Fruit fly (Drosophila melanogaster) whole organism, pupa: Measurements from ENCODE around the gene CG6749.

Experiments
- CG10348 ChIP-seq: fragments of 200-800 bp; sonication (Bioruptor generic); IDR thresholded peaks from 2 replicates; pipeline ENCODE4 v1.3.6; 2022; ENCODE audit warnings: missing biosample characterization, missing genetic modification characterization
- CG12605 ChIP-seq: fragments of 200-800 bp; sonication (Bioruptor generic); IDR thresholded peaks from 2 replicates; pipeline ENCODE4 v1.3.6; 2022; ENCODE audit warnings: missing biosample characterization, missing genetic modification characterization
- CG13204 ChIP-seq: fragments of 200-800 bp; sonication (Bioruptor generic); optimal IDR thresholded peaks from 2 replicates; lab custom pipeline; 2018; ENCODE audit warnings: missing biosample characterization, mild to moderate bottlenecking, missing genetic modification characterization, moderate library complexity
- CG17806 ChIP-seq: fragments of 200-800 bp; sonication (Bioruptor generic); optimal IDR thresholded peaks from 2 replicates; lab custom pipeline; 2018; ENCODE audit warnings: missing biosample characterization, mild to moderate bottlenecking, missing genetic modification characterization, moderate library complexity
- CG32121 ChIP-seq: fragments of 200-800 bp; sonication (Bioruptor generic); IDR thresholded peaks from 2 replicates; pipeline ENCODE4 v1.3.6; 2022; ENCODE audit warnings: missing biosample characterization, missing genetic modification characterization
- CG34367 ChIP-seq: fragments of 200-800 bp; sonication (Bioruptor generic); optimal IDR thresholded peaks from 2 replicates; lab custom pipeline; 2018; ENCODE audit warnings: missing biosample characterization, mild to moderate bottlenecking, missing genetic modification characterization
- CG8159 ChIP-seq: fragments of 200-800 bp; sonication (Bioruptor generic); optimal IDR thresholded peaks from 3 replicates; lab custom pipeline; 2018; ENCODE audit warnings: missing biosample characterization, mild to moderate bottlenecking, missing genetic modification characterization, moderate library complexity
- EcR ChIP-seq: fragments of 200-800 bp; sonication (Bioruptor generic); optimal IDR thresholded peaks from 3 replicates; lab custom pipeline; 2019; ENCODE audit warnings: missing biosample characterization, missing genetic modification characterization, mild to moderate bottlenecking, moderate library complexity, missing genetic modification reagents
- Ets98B ChIP-seq: fragments of 200-800 bp; sonication (Bioruptor generic); IDR thresholded peaks from 2 replicates; pipeline ENCODE4 v1.3.6; 2022; ENCODE audit warnings: missing biosample characterization, missing genetic modification characterization
- Pif1A ChIP-seq: fragments of 200-800 bp; sonication (Bioruptor generic); optimal IDR thresholded peaks from 3 replicates; lab custom pipeline; 2016; ENCODE audit warnings: missing biosample characterization, missing genetic modification characterization
- Pif1B ChIP-seq: fragments of 200-800 bp; sonication (Bioruptor generic); optimal IDR thresholded peaks from 3 replicates; lab custom pipeline; 2016; ENCODE audit warnings: missing biosample characterization, missing genetic modification characterization
- Snoo ChIP-seq: fragments of 200-800 bp; sonication (Bioruptor generic); optimal IDR thresholded peaks from 3 replicates; lab custom pipeline; 2017; ENCODE audit warnings: missing biosample characterization, mild to moderate bottlenecking, missing genetic modification characterization, inconsistent platforms

- TF ChIP-seq CG12605 (GFP tag; lab: Robert Waterston, UW) (no peak), Pif1A (GFP tag; lab: Kevin White, UChicago) (no peak), CG32121 (GFP tag; lab: Robert Waterston, UW) (peak; percentile 65; the same call in 1 of the 2 replicates), Ets98B (peak; percentile 50; the same call in 1 of the 2 replicates), Snoo (tag; lab: Kevin White, UChicago) (peak; percentile 60), Pif1B (GFP tag; lab: Kevin White, UChicago) (no peak), CG8159 (tag; lab: Kevin White, UChicago) (peak; percentile 56), CG10348 (GFP tag; lab: Robert Waterston, UW) (no peak), CG34367 (tag; lab: Kevin White, UChicago) (no peak), CG17806 (tag; lab: Kevin White, UChicago) (peak; percentile 45), CG13204 (GFP tag; lab: Kevin White, UChicago) (no peak), EcR (GFP tag; lab: Kevin White, UChicago) (no peak)
Measured at dm6 chr3L:9723108-9723507, 10.5 kb downstream of the CG6749 start, which contains the start of the genes nbs and defl.
